Worm (Caenorhabditis elegans): ENCODE data around the gene F13H8.3.

DNA sequence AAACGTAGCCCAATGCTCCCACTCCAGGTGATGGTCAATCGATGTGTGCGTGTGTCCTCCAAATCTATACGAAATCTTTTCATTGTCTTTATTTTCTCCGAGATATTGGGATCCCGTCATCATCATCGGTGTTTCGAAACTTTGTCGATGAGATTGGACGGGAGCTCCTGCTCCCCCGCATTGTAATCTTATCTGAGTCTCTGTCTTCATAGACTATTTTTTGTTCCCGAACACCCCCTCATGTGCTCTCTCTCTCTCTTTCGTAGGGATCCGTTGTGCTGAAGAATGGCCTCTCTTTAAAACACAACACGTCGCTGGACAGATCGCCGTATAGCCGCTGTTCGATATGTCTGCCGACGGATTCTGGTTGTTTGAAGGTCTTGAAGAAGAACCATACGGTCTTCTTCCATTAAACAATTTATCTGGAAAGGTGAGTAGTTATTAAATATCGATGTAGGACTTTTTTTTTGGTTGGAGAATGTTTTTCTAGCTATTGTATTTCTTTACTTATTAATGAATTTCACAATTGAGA lies 39.5 kb downstream of the F13H8.3 start, which contains the start of gene C29F5.1:
- TF ChIP-seq ref-1 (GFP tag; conservative IDR thresholded peaks at IDR 0.05) (no peak), tab-1 (GFP tag; IDR thresholded peaks at IDR 0.05) (no peak), cog-1 (tag; optimal IDR thresholded peaks at IDR 0.05) (no peak), flt-1 (GFP tag; IDR thresholded peaks at IDR 0.05) (no peak)

Measured in whole organism, midembryonic.